Fruit fly (Drosophila melanogaster) whole organism, embryonic: ENCODE measurements around the gene CG6225.

Experiments
- Aef1 ChIP-seq: fragments of 200-800 bp; sonication (Bioruptor generic); IDR thresholded peaks from 3 replicates; pipeline ENCODE4 v1.3.6; 2022; ENCODE audit warnings: missing biosample characterization, missing genetic modification characterization
- B-H2 ChIP-seq: fragments of 200-800 bp; sonication (Bioruptor generic); optimal IDR thresholded peaks from 2 replicates; lab custom pipeline; 2018; ENCODE audit warnings: missing biosample characterization, mild to moderate bottlenecking, missing genetic modification characterization
- CG10209 ChIP-seq: fragments of 200-800 bp; sonication (Bioruptor generic); optimal IDR thresholded peaks from 3 replicates; lab custom pipeline; 2017; ENCODE audit warnings: missing biosample characterization, mild to moderate bottlenecking, missing genetic modification characterization, missing genetic modification reagents
- CG10543 ChIP-seq: fragments of 200-800 bp; sonication (Bioruptor generic); optimal IDR thresholded peaks from 3 replicates; lab custom pipeline; 2017; ENCODE audit warnings: missing biosample characterization, mild to moderate bottlenecking, missing genetic modification characterization, moderate library complexity
- CG10959 ChIP-seq: fragments of 200-800 bp; sonication (Bioruptor generic); IDR thresholded peaks from 2 replicates; pipeline ENCODE4 v1.3.6; 2022; ENCODE audit warnings: missing biosample characterization, missing genetic modification characterization
- CG11398 ChIP-seq: fragments of 200-800 bp; sonication (Bioruptor generic); optimal IDR thresholded peaks from 2 replicates; lab custom pipeline; 2016; ENCODE audit warnings: missing biosample characterization, missing genetic modification characterization
- CG11456 ChIP-seq: fragments of 200-800 bp; sonication (Bioruptor generic); IDR thresholded peaks from 3 replicates; pipeline ENCODE4 v1.3.6; 2022; ENCODE audit warnings: missing biosample characterization, missing genetic modification characterization
- CG11723 ChIP-seq: fragments of 200-800 bp; sonication (Bioruptor generic); optimal IDR thresholded peaks from 2 replicates; lab custom pipeline; 2017; ENCODE audit warnings: missing biosample characterization, mild to moderate bottlenecking, missing genetic modification characterization
- CG13624 ChIP-seq: fragments of 200-800 bp; sonication (Bioruptor generic); optimal IDR thresholded peaks from 2 replicates; lab custom pipeline; 2016; ENCODE audit warnings: missing biosample characterization, missing genetic modification characterization
- CG14667 ChIP-seq: fragments of 200-800 bp; sonication (Bioruptor generic); IDR thresholded peaks from 2 replicates; pipeline ENCODE4 v1.3.6; 2022; ENCODE audit warnings: missing biosample characterization, missing genetic modification characterization
- CG16813 ChIP-seq: fragments of 200-800 bp; sonication (Bioruptor generic); IDR thresholded peaks from 3 replicates; pipeline ENCODE4 v1.3.6; 2022; ENCODE audit warnings: missing biosample characterization, missing genetic modification characterization; ENCODE audit not compliant: partially characterized antibody
- CG18764 ChIP-seq: fragments of 200-800 bp; sonication (Bioruptor generic); optimal IDR thresholded peaks from 3 replicates; lab custom pipeline; 2016; ENCODE audit warnings: missing biosample characterization, missing genetic modification characterization
- CG2120 ChIP-seq: fragments of 200-800 bp; sonication (Bioruptor generic); optimal IDR thresholded peaks from 3 replicates; lab custom pipeline; 2016; ENCODE audit warnings: missing biosample characterization, missing genetic modification characterization
- CG3281 ChIP-seq: fragments of 200-800 bp; sonication (Bioruptor generic); optimal IDR thresholded peaks from 3 replicates; lab custom pipeline; 2017; ENCODE audit warnings: missing biosample characterization, mild to moderate bottlenecking, missing genetic modification characterization
- CG33557 ChIP-seq: fragments of 200-800 bp; sonication (Bioruptor generic); optimal IDR thresholded peaks from 2 replicates; lab custom pipeline; 2019; ENCODE audit warnings: missing biosample characterization, mild to moderate bottlenecking, missing genetic modification characterization, moderate library complexity
- CG43689 ChIP-seq: fragments of 200-800 bp; sonication (Bioruptor generic); IDR thresholded peaks from 2 replicates; pipeline ENCODE4 v1.3.6; 2022; ENCODE audit warnings: missing biosample characterization, missing genetic modification characterization
- CG4404 ChIP-seq: fragments of 200-800 bp; sonication (Bioruptor generic); IDR thresholded peaks from 2 replicates; pipeline ENCODE4 v1.3.6; 2022; ENCODE audit warnings: missing biosample characterization, missing genetic modification characterization
- CG5953 ChIP-seq: fragments of 200-800 bp; sonication (Bioruptor generic); IDR thresholded peaks from 2 replicates; pipeline ENCODE4 v1.3.6; 2022; ENCODE audit warnings: missing biosample characterization, missing genetic modification characterization
- CG7372 ChIP-seq: fragments of 200-800 bp; sonication (Bioruptor generic); IDR thresholded peaks from 2 replicates; pipeline ENCODE4 v1.3.6; 2022; ENCODE audit warnings: missing biosample characterization, missing genetic modification characterization
- CkIIα-i1 ChIP-seq: fragments of 200-800 bp; sonication (Bioruptor generic); IDR thresholded peaks from 2 replicates; pipeline ENCODE4 v1.3.6; 2022; ENCODE audit warnings: missing biosample characterization, missing genetic modification characterization
- E2f1 ChIP-seq: fragments of 200-800 bp; sonication (Bioruptor generic); IDR thresholded peaks from 2 replicates; pipeline ENCODE4 v1.3.6; 2022; ENCODE audit warnings: missing biosample characterization, missing genetic modification characterization
- Elba2 ChIP-seq: fragments of 200-800 bp; sonication (Bioruptor generic); optimal IDR thresholded peaks from 3 replicates; lab custom pipeline; 2016; ENCODE audit warnings: missing biosample characterization, missing genetic modification characterization
- Ets65A ChIP-seq: fragments of 200-800 bp; sonication (Bioruptor generic); peaks from one replicate; lab custom pipeline; 2016; ENCODE audit warnings: missing biosample characterization, missing genetic modification characterization
- HLHmδ ChIP-seq: fragments of 200-800 bp; sonication (Bioruptor generic); optimal IDR thresholded peaks from 2 replicates; lab custom pipeline; 2018; ENCODE audit warnings: missing biosample characterization, mild to moderate bottlenecking, missing genetic modification characterization, moderate library complexity
- Hr78 ChIP-seq, 2 experiments: fragments of 200-800 bp in 1 of 2; fragments of >200 bp in 1 of 2; sonication (Bioruptor generic) in 1 of 2; optimal IDR thresholded peaks; 2 replicates each; lab custom pipeline; 2017 to 2019; ENCODE audit warnings: missing biosample characterization in 2 of 2, missing genetic modification characterization in 2 of 2, mild to moderate bottlenecking in 1 of 2, moderate library complexity in 1 of 2
- Lhr ChIP-seq: fragments of 200-800 bp; sonication (Bioruptor generic); optimal IDR thresholded peaks from 3 replicates; lab custom pipeline; 2017; ENCODE audit warnings: mild to moderate bottlenecking, missing biosample characterization, missing genetic modification reagents, missing genetic modification characterization
- Neu2 ChIP-seq: fragments of 200-800 bp; sonication (Bioruptor generic); optimal IDR thresholded peaks from 3 replicates; lab custom pipeline; 2016; ENCODE audit warnings: missing biosample characterization, missing genetic modification characterization, borderline replicate concordance
- Opbp ChIP-seq: fragments of 200-800 bp; sonication (Bioruptor generic); IDR thresholded peaks from 3 replicates; pipeline ENCODE4 v1.3.6; 2022; ENCODE audit warnings: missing biosample characterization, missing genetic modification characterization; ENCODE audit not compliant: partially characterized antibody
- Trl ChIP-seq, 3 experiments: fragments of >200 bp in 2 of 3; fragments of 200-800 bp in 1 of 3; sonication (Bioruptor generic) in 1 of 3; optimal IDR thresholded peaks; 2 replicates in 1 of 3; 3 replicates in 2 of 3; lab custom pipeline; 2016 to 2017; ENCODE audit warnings: missing biosample characterization in 1 of 3, missing genetic modification characterization in 1 of 3
- ap ChIP-seq: fragments of 200-800 bp; sonication (Bioruptor generic); IDR thresholded peaks from 2 replicates; pipeline ENCODE4 v1.3.6; 2022; ENCODE audit warnings: missing biosample characterization, missing genetic modification characterization
- crc ChIP-seq: fragments of 200-800 bp; sonication (Bioruptor generic); optimal IDR thresholded peaks from 2 replicates; lab custom pipeline; 2016; ENCODE audit warnings: missing biosample characterization, missing genetic modification characterization
- crp ChIP-seq, 2 experiments: fragments of 200-800 bp; sonication (Bioruptor generic); optimal IDR thresholded peaks; 2 replicates in 1 of 2; 3 replicates in 1 of 2; lab custom pipeline; 2017; ENCODE audit warnings: missing biosample characterization in 2 of 2, missing genetic modification characterization in 2 of 2, mild to moderate bottlenecking in 1 of 2, moderate library complexity in 1 of 2
- dan ChIP-seq: fragments of 200-800 bp; sonication (Bioruptor generic); IDR thresholded peaks from 2 replicates; pipeline ENCODE4 v1.3.6; 2022; ENCODE audit warnings: missing biosample characterization, missing genetic modification characterization
- danr ChIP-seq: fragments of 200-800 bp; sonication (Bioruptor generic); IDR thresholded peaks from 2 replicates; pipeline ENCODE4 v1.3.6; 2022; ENCODE audit warnings: missing biosample characterization, missing genetic modification characterization
- disco-r ChIP-seq: fragments of 200-800 bp; sonication (Bioruptor generic); optimal IDR thresholded peaks from 2 replicates; lab custom pipeline; 2016; ENCODE audit warnings: missing biosample characterization, missing genetic modification characterization
- dm ChIP-seq: fragments of 200-800 bp; sonication (Bioruptor generic); optimal IDR thresholded peaks from 3 replicates; lab custom pipeline; 2016; ENCODE audit warnings: missing biosample characterization, missing genetic modification characterization
- gsb-n ChIP-seq: fragments of 200-800 bp; sonication (Bioruptor generic); optimal IDR thresholded peaks from 3 replicates; lab custom pipeline; 2018; ENCODE audit warnings: missing biosample characterization, mild to moderate bottlenecking, missing genetic modification characterization
- jing ChIP-seq: fragments of 200-800 bp; sonication (Bioruptor generic); optimal IDR thresholded peaks from 2 replicates; lab custom pipeline; 2018; ENCODE audit warnings: missing biosample characterization, mild to moderate bottlenecking, missing genetic modification characterization
- luna ChIP-seq: fragments of 200-800 bp; sonication (Bioruptor generic); optimal IDR thresholded peaks from 2 replicates; lab custom pipeline; 2016; ENCODE audit warnings: missing biosample characterization, missing genetic modification characterization
- mirr ChIP-seq: fragments of 200-800 bp; sonication (Bioruptor generic); optimal IDR thresholded peaks from 3 replicates; lab custom pipeline; 2018; ENCODE audit warnings: missing biosample characterization, mild to moderate bottlenecking, missing genetic modification characterization
- oc ChIP-seq: fragments of 200-800 bp; sonication (Bioruptor generic); optimal IDR thresholded peaks from 2 replicates; lab custom pipeline; 2018; ENCODE audit warnings: missing biosample characterization, mild to moderate bottlenecking, missing genetic modification characterization, moderate library complexity
- org-1 ChIP-seq: fragments of 200-800 bp; sonication (Bioruptor generic); optimal IDR thresholded peaks from 2 replicates; lab custom pipeline; 2017; ENCODE audit warnings: missing biosample characterization, missing genetic modification characterization
- otp ChIP-seq: fragments of 200-800 bp; sonication (Bioruptor generic); IDR thresholded peaks from 3 replicates; pipeline ENCODE4, ENCODE4 v1.3.6; 2022; ENCODE audit warnings: missing biosample characterization, missing genetic modification characterization
- p53 ChIP-seq: fragments of 200-800 bp; sonication (Bioruptor generic); optimal IDR thresholded peaks from 2 replicates; lab custom pipeline; 2016; ENCODE audit warnings: missing biosample characterization, missing genetic modification characterization
- pum ChIP-seq: fragments of 200-800 bp; sonication (Bioruptor generic); optimal IDR thresholded peaks from 2 replicates; lab custom pipeline; 2016; ENCODE audit warnings: missing biosample characterization, missing genetic modification characterization
- repo ChIP-seq: fragments of 200-800 bp; sonication (Bioruptor generic); optimal IDR thresholded peaks from 2 replicates; lab custom pipeline; 2016; ENCODE audit warnings: missing biosample characterization, missing genetic modification characterization
- salm ChIP-seq: fragments of 200-800 bp; sonication (Bioruptor generic); optimal IDR thresholded peaks from 2 replicates; lab custom pipeline; 2018; ENCODE audit warnings: missing biosample characterization, mild to moderate bottlenecking, missing genetic modification characterization
- stc ChIP-seq: fragments of 200-800 bp; sonication (Bioruptor generic); IDR thresholded peaks from 2 replicates; pipeline ENCODE4 v1.3.6; 2022; ENCODE audit warnings: missing biosample characterization, missing genetic modification characterization
- tgo ChIP-seq: fragments of 200-800 bp; sonication (Bioruptor generic); IDR thresholded peaks from 3 replicates; pipeline ENCODE4 v1.3.6; 2022; ENCODE audit warnings: missing biosample characterization, missing genetic modification characterization
- ttk ChIP-seq: fragments of 200-800 bp; sonication (Bioruptor generic); IDR thresholded peaks from 2 replicates; pipeline ENCODE4 v2.1.2; 2022; ENCODE audit warnings: missing biosample characterization, missing genetic modification characterization
- vnd ChIP-seq: fragments of 200-800 bp; sonication (Bioruptor generic); IDR thresholded peaks from 3 replicates; pipeline ENCODE4 v1.3.6; 2022; ENCODE audit warnings: missing biosample characterization, missing genetic modification characterization; ENCODE audit not compliant: partially characterized antibody

CG6225 gene

dm6 chr3R:12627691-12628148, 26.7 kb upstream of the CG6225 start, which contains the start of the genes Vha55 and Snx3 (continued):
- TF ChIP-seq Opbp (GFP tag; lab: Robert Waterston, UW) (no peak), vnd (GFP tag; lab: Robert Waterston, UW) (no peak), oc (tag; lab: Kevin White, UChicago) (peak; percentile 22), CG7372 (GFP tag; lab: Robert Waterston, UW) (no peak), Neu2 (GFP tag; lab: Kevin White, UChicago) (no peak), CG43689 (GFP tag; lab: Robert Waterston, UW) (no peak), CG18764 (GFP tag; lab: Kevin White, UChicago) (peak; percentile 76), tgo (GFP tag; lab: Robert Waterston, UW) (no peak), stc (GFP tag; lab: Robert Waterston, UW) (no peak), CG16813 (GFP tag; lab: Robert Waterston, UW) (no peak), CG11398 (GFP tag; lab: Kevin White, UChicago) (peak; percentile 58), CG2120 (GFP tag; lab: Kevin White, UChicago) (peak; percentile 94), p53 (GFP tag; lab: Kevin White, UChicago) (peak; percentile 87), Ets65A (GFP tag; lab: Kevin White, UChicago) (peak; percentile 100), pum (GFP tag; lab: Kevin White, UChicago) (peak; percentile 82), dm (GFP tag; lab: Kevin White, UChicago) (peak; percentile 97), CG10543 (GFP tag; lab: Kevin White, UChicago) (peak; percentile 71), crp (GFP tag; optimal IDR thresholded peaks at IDR 0.05; lab: Kevin White, UChicago) (peak in 1 of 2 experiments; percentile 82), disco-r (GFP tag; lab: Kevin White, UChicago) (peak; percentile 40), CG14667 (GFP tag; lab: Robert Waterston, UW) (no peak), CG33557 (GFP tag; lab: Kevin White, UChicago) (peak; percentile 37), org-1 (GFP tag; lab: Kevin White, UChicago) (peak; percentile 43), HLHmδ (GFP tag; lab: Kevin White, UChicago) (peak; percentile 76), crc (peak; percentile 52), B-H2 (GFP tag; lab: Kevin White, UChicago) (peak; percentile 88), E2f1 (GFP tag; lab: Robert Waterston, UW) (no peak), repo (GFP tag; lab: Kevin White, UChicago) (peak; percentile 27), Aef1 (no peak), dan (GFP tag; lab: Robert Waterston, UW) (no peak), Lhr (GFP tag; lab: Kevin White, UChicago) (peak; percentile 99), danr (GFP tag; lab: Robert Waterston, UW) (no peak), ttk (GFP tag; lab: Robert Waterston, UW) (no peak), CG10209 (GFP tag; lab: Kevin White, UChicago) (peak; percentile 55), Elba2 (no peak), CG10959 (no peak), CG3281 (no peak), CG4404 (GFP tag; lab: Robert Waterston, UW) (no peak), CG5953 (GFP tag; lab: Robert Waterston, UW) (no peak), salm (tag; lab: Kevin White, UChicago) (no peak), CG13624 (GFP tag; lab: Kevin White, UChicago) (peak; percentile 88), CG11456 (GFP tag; lab: Robert Waterston, UW) (no peak), Hr78 (GFP tag; optimal IDR thresholded peaks at IDR 0.05; lab: Kevin White, UChicago) (peak in 1 of 2 experiments; percentile 25), luna (GFP tag; lab: Kevin White, UChicago) (peak; percentile 72), ap (no peak), mirr (peak; percentile 79), CG11723 (no peak), CkIIα-i1 (no peak), gsb-n (peak; percentile 55), Trl (optimal IDR thresholded peaks at IDR 0.05; lab: Kevin White, UChicago) (peak in 1 of 2 experiments; percentile 21), Trl (GFP tag; optimal IDR thresholded peaks at IDR 0.05; lab: Kevin White, UChicago) (peak; percentile 92), jing (GFP tag; lab: Kevin White, UChicago) (no peak), otp (no peak)
